Worm (Caenorhabditis elegans) whole organism, L1 larva: ENCODE results near the gene E02C12.11.

Source experiments
- C04F5.9 ChIP-seq: sonication (generic microtip); optimal IDR thresholded peaks from 2 replicates; lab custom pipeline; 2016; ENCODE audit warnings: missing genetic modification characterization, missing compliant biosample characterization
- blmp-1 ChIP-seq: fragments of 150-350 bp; optimal IDR thresholded peaks from 2 replicates; lab custom pipeline; 2014; ENCODE audit warnings: missing biosample characterization, missing genetic modification characterization
- ceh-63 ChIP-seq: fragments of 200-800 bp; sonication (Bioruptor generic); optimal IDR thresholded peaks from 2 replicates; lab custom pipeline; 2018; ENCODE audit warnings: mild to moderate bottlenecking, missing genetic modification characterization, missing compliant biosample characterization
- ceh-8 ChIP-seq: fragments of 200-800 bp; sonication (Bioruptor generic); optimal IDR thresholded peaks from 2 replicates; lab custom pipeline; 2018; ENCODE audit warnings: mild to moderate bottlenecking, missing genetic modification characterization, moderate library complexity, missing compliant biosample characterization
- ces-1 ChIP-seq: fragments of 150-350 bp; optimal IDR thresholded peaks from 2 replicates; lab custom pipeline; 2014; ENCODE audit warnings: missing biosample characterization, missing genetic modification reagents, missing genetic modification characterization
- dpl-1 ChIP-seq, 3 experiments: fragments of 150-350 bp in 2 of 3; sonication (generic microtip) in 1 of 3; optimal IDR thresholded peaks; 2 replicates each; lab custom pipeline; 2014 to 2017; ENCODE audit warnings: missing biosample characterization in 3 of 3, missing genetic modification characterization in 3 of 3, missing genetic modification reagents in 3 of 3
- efl-1 ChIP-seq, 4 experiments: fragments of 150-350 bp; optimal IDR thresholded peaks in 3 of 4; peaks in 1 of 4; 1 replicate in 1 of 4; 2 replicates in 3 of 4; lab custom pipeline; 2014; ENCODE audit warnings: missing biosample characterization in 2 of 4, missing genetic modification characterization in 2 of 4, missing genetic modification reagents in 2 of 4
- egl-13 ChIP-seq: sonication (generic microtip); optimal IDR thresholded peaks from 2 replicates; lab custom pipeline; 2016; ENCODE audit warnings: missing genotype, missing genetic modification reagents, missing genetic modification characterization, missing compliant biosample characterization
- ets-5 ChIP-seq: fragments of 200-800 bp; sonication (Bioruptor generic); IDR thresholded peaks from 2 replicates; pipeline ENCODE4 v1.3.6; 2022; ENCODE audit warnings: missing genetic modification characterization, missing compliant biosample characterization
- fkh-10 ChIP-seq: sonication (generic microtip); optimal IDR thresholded peaks from 2 replicates; lab custom pipeline; 2017; ENCODE audit warnings: missing biosample characterization, missing genetic modification reagents, missing genetic modification characterization
- hlh-17 ChIP-seq: fragments of 200-800 bp; sonication (Bioruptor generic); optimal IDR thresholded peaks from 2 replicates; lab custom pipeline; 2018; ENCODE audit warnings: missing genetic modification characterization, mild to moderate bottlenecking, missing compliant biosample characterization, moderate library complexity, borderline replicate concordance
- hpl-2 ChIP-seq: fragments of 150-350 bp; optimal IDR thresholded peaks from 2 replicates; lab custom pipeline; 2014; ENCODE audit warnings: missing biosample characterization, missing genetic modification reagents, missing genetic modification characterization
- jun-1 ChIP-seq: fragments of 150-350 bp; optimal IDR thresholded peaks from 2 replicates; lab custom pipeline; 2014; ENCODE audit warnings: missing biosample characterization, missing genetic modification reagents, missing genetic modification characterization
- lin-13 ChIP-seq: fragments of 150-350 bp; optimal IDR thresholded peaks from 2 replicates; lab custom pipeline; 2014; ENCODE audit warnings: missing biosample characterization, missing genetic modification reagents, missing genetic modification characterization
- lin-14 ChIP-seq: fragments of 200-800 bp; sonication (Bioruptor generic); optimal IDR thresholded peaks from 2 replicates; lab custom pipeline; 2018; ENCODE audit warnings: mild to moderate bottlenecking, missing genetic modification characterization, moderate library complexity, missing compliant biosample characterization
- lin-35 ChIP-seq, 2 experiments: fragments of 150-350 bp; optimal IDR thresholded peaks; 2 replicates each; lab custom pipeline; 2014; ENCODE audit warnings: missing biosample characterization in 2 of 2, missing genetic modification characterization in 2 of 2, missing genetic modification reagents in 2 of 2
- lin-39 ChIP-seq: fragments of 150-350 bp; optimal IDR thresholded peaks from 2 replicates; lab custom pipeline; 2014; ENCODE audit warnings: missing biosample characterization, missing genetic modification reagents, missing genetic modification characterization
- lir-3 ChIP-seq: sonication (generic microtip); optimal IDR thresholded peaks from 2 replicates; lab custom pipeline; 2016; ENCODE audit warnings: mild to moderate bottlenecking, missing genetic modification characterization, moderate library complexity, missing compliant biosample characterization; ENCODE audit not compliant: poor library complexity
- lsy-2 ChIP-seq, 2 experiments: fragments of 150-350 bp; optimal IDR thresholded peaks; 2 replicates each; lab custom pipeline; 2014; ENCODE audit warnings: missing biosample characterization in 2 of 2, missing genetic modification characterization in 2 of 2
- mab-9 ChIP-seq: fragments of 200-800 bp; sonication (Bioruptor generic); IDR thresholded peaks from 2 replicates; pipeline ENCODE4 v1.3.6; 2022; ENCODE audit warnings: missing genetic modification reagents, missing genetic modification characterization, missing compliant biosample characterization
- mef-2 ChIP-seq: fragments of 150-350 bp; optimal IDR thresholded peaks from 2 replicates; lab custom pipeline; 2014; ENCODE audit warnings: missing biosample characterization, missing genetic modification characterization
- mep-1 ChIP-seq: fragments of 150-350 bp; optimal IDR thresholded peaks from 2 replicates; lab custom pipeline; 2014; ENCODE audit warnings: missing biosample characterization, missing genetic modification characterization
- nhr-12 ChIP-seq: sonication (generic microtip); optimal IDR thresholded peaks from 2 replicates; lab custom pipeline; 2017; ENCODE audit warnings: missing biosample characterization, missing genetic modification characterization
- nhr-19 ChIP-seq: fragments of 200-800 bp; sonication (Bioruptor generic); conservative IDR thresholded peaks from 2 replicates; pipeline ENCODE4 v1.3.6; 2022; ENCODE audit warnings: missing genetic modification characterization, missing compliant biosample characterization
- nhr-28 ChIP-seq: fragments of 150-350 bp; optimal IDR thresholded peaks from 2 replicates; lab custom pipeline; 2014; ENCODE audit warnings: missing biosample characterization, missing genetic modification characterization
- nhr-85 ChIP-seq: sonication (generic microtip); peaks from one replicate; lab custom pipeline; 2016; ENCODE audit warnings: missing genetic modification characterization, inconsistent platforms, missing compliant biosample characterization
- snu-23 ChIP-seq: sonication (generic microtip); optimal IDR thresholded peaks from 2 replicates; lab custom pipeline; 2016; ENCODE audit warnings: missing genetic modification characterization, missing compliant biosample characterization
- unc-62 ChIP-seq: fragments of 150-350 bp; optimal IDR thresholded peaks from 2 replicates; lab custom pipeline; 2014; ENCODE audit warnings: missing biosample characterization, missing genetic modification reagents, missing genetic modification characterization
- unc-86 ChIP-seq: sonication (generic microtip); optimal IDR thresholded peaks from 2 replicates; lab custom pipeline; 2016; ENCODE audit warnings: missing genetic modification characterization, missing compliant biosample characterization
- unc-98 ChIP-seq: fragments of 200-800 bp; sonication (Bioruptor generic); IDR thresholded peaks from 2 replicates; pipeline ENCODE4 v1.3.6; 2022; ENCODE audit warnings: missing genetic modification characterization, missing compliant biosample characterization
- vab-15 ChIP-seq: sonication (generic microtip); optimal IDR thresholded peaks from 2 replicates; lab custom pipeline; 2017; ENCODE audit warnings: missing genotype, mild to moderate bottlenecking, missing genetic modification characterization, missing compliant biosample characterization
- ztf-11 ChIP-seq, 2 experiments: sonication (generic microtip); optimal IDR thresholded peaks; 2 replicates each; lab custom pipeline; 2016 to 2017; ENCODE audit warnings: missing genetic modification characterization in 2 of 2, missing biosample characterization in 1 of 2, missing compliant biosample characterization in 1 of 2

The E02C12.11 gene

DNA sequence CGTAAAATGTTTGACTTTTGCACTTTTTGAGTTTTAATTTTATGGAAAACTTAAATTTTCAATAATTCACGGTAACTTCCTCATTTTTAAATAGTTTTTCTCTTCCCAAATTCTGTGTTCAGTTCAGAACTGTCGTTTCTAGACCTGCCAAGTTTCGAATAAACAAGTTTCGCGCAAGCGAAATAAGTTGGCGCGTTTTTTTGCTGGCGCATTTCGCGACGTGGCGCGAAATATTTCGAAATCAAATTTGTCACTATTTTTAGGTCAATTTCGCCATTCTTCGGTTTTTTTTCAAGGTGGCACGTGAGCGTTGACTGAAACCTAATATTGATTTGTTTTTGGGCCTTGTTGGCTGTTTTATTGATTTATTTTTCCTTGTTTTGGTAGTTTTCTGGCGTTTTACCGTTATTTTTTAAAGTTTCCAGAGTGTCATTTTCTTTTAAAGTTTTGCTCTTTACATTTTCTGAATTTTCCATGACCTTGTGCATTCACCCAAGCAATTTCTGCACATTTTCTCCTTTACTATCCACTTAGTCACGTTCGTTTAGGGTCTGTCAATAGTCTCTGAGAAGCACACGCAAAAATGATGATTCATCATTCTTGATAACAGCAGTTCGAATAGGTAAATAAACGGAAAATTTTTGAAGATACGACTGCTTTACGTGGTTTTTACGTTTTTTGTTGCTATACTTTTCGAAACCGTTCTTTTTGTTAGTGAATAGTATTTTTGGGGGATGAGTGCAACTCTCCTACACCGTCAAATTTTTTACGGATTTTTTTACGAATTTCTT is 3.0 kb upstream of the E02C12.11 start:
- TF ChIP-seq fkh-10 (GFP tag; lab: Kevin White, UChicago) (no peak), nhr-12 (tag; lab: Kevin White, UChicago) (no peak), lin-35 (GFP tag; optimal IDR thresholded peaks at IDR 0.05; lab: Kevin White, UChicago) (peak in 1 of 2 experiments; percentile 7), ztf-11 (tag; optimal IDR thresholded peaks at IDR 0.05; lab: Kevin White, UChicago) (no peak), vab-15 (tag; lab: Kevin White, UChicago) (no peak), efl-1 (optimal IDR thresholded peaks at IDR 0.05; lab: Kevin White, UChicago) (peak in 1 of 2 experiments; percentile 19), efl-1 (GFP tag; optimal IDR thresholded peaks at IDR 0.05 in 1 of 2; lab: Kevin White, UChicago) (peak in 1 of 2 experiments; percentile 67), ces-1 (GFP tag; lab: Kevin White, UChicago) (no peak), hpl-2 (GFP tag; lab: Kevin White, UChicago) (no peak), ceh-8 (GFP tag; lab: Kevin White, UChicago) (no peak), jun-1 (tag; lab: Kevin White, UChicago) (no peak), lin-14 (GFP tag; lab: Kevin White, UChicago) (no peak), ets-5 (GFP tag; lab: Robert Waterston, UW) (no peak), egl-13 (no peak), nhr-28 (no peak), mef-2 (tag; lab: Kevin White, UChicago) (no peak), unc-98 (GFP tag; lab: Robert Waterston, UW) (no peak), mep-1 (no peak), hlh-17 (GFP tag; lab: Kevin White, UChicago) (no peak), unc-62 (GFP tag; lab: Kevin White, UChicago) (no peak), C04F5.9 (tag; lab: Kevin White, UChicago) (no peak), ceh-63 (GFP tag; lab: Kevin White, UChicago) (no peak), lir-3 (no peak), dpl-1 (GFP tag; optimal IDR thresholded peaks at IDR 0.05; lab: Kevin White, UChicago) (peak in 2 of 3 experiments; percentile 4 to 15), snu-23 (GFP tag; lab: Kevin White, UChicago) (no peak), nhr-19 (GFP tag; lab: Robert Waterston, UW) (no peak)
- TF ChIP-seq, all 84 proteins: peak for 3

DNA sequence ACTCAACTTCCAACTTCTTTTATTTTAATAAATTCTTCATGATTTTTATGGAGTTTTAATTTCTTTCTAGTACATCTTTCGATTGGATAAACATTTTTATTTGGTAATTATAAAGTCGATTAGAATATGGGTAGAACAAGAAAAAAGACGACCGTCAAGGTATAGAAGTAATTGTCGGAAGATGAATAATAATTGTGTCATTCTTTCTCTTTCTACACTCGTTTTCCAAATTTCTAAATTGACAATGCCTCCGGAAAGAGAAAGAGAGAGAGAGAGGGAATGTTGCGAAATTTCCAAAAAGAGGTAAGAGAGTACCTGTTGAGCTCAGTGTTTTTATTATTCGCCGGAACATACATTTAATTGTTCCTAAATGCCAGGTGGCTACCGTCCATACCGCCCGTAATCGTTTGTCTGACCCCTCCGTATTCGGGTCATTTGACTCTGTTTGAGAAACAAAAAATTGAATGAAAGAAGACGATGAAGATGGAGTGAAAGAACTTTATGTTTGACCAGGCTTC is 2.2 kb upstream of the E02C12.11 start, which contains the start of gene E02C12.12:
E02C12.12 (minus strand) TSS at position 468 of the 518 bp plus-strand sequence.
- TF ChIP-seq lir-3 (no peak), blmp-1 (tag; lab: Kevin White, UChicago) (peak; percentile 20), ztf-11 (tag; optimal IDR thresholded peaks at IDR 0.05; lab: Kevin White, UChicago) (no peak), nhr-85 (tag; lab: Kevin White, UChicago) (peak; percentile 51)

- TF ChIP-seq ceh-8 (GFP tag; lab: Kevin White, UChicago) (no peak), lsy-2 (tag; optimal IDR thresholded peaks at IDR 0.05; lab: Kevin White, UChicago) (no peak), lin-39 (tag; lab: Kevin White, UChicago) (no peak), lin-14 (GFP tag; lab: Kevin White, UChicago) (no peak), mab-9 (no peak), efl-1 (optimal IDR thresholded peaks at IDR 0.05; lab: Kevin White, UChicago) (no peak), efl-1 (GFP tag; optimal IDR thresholded peaks at IDR 0.05 in 1 of 2; lab: Kevin White, UChicago) (peak in 1 of 2 experiments; percentile 89)
Observed at ce11 chrV:9378335-9378734, 1.4 kb downstream of the E02C12.11 start, which contains the start of gene E02C12.10. E02C12.10 (minus strand) TSS chrV:9378409.

- TF ChIP-seq nhr-85 (tag; lab: Kevin White, UChicago) (peak; percentile 41), lin-13 (GFP tag; lab: Kevin White, UChicago) (no peak), efl-1 (optimal IDR thresholded peaks at IDR 0.05; lab: Kevin White, UChicago) (no peak), efl-1 (GFP tag; optimal IDR thresholded peaks at IDR 0.05 in 1 of 2; lab: Kevin White, UChicago) (peak in 1 of 2 experiments; percentile 2), unc-86 (tag; lab: Kevin White, UChicago) (no peak)
- TF ChIP-seq, all 84 proteins: peak for 2
Observed at ce11 chrV:9376417-9376816, 3.3 kb downstream of the E02C12.11 start, which contains the start of gene E02C12.19. E02C12.19 (minus strand) TSS chrV:9376517.
